Fruit fly (Drosophila melanogaster): ENCODE data around the gene fws.

The fws gene

dm6 chr2L:17449608-17450504 lies 31.0 kb downstream of the fws start, which contains the start of gene dl (continued):
- TF ChIP-seq klu (GFP tag; IDR thresholded peaks at IDR 0.05) (no peak), wdn (GFP tag; IDR thresholded peaks at IDR 0.05) (no peak), disco-r (GFP tag; optimal IDR thresholded peaks at IDR 0.05) (no peak), her (GFP tag; optimal IDR thresholded peaks at IDR 0.05) (no peak), gcm2 (GFP tag; optimal IDR thresholded peaks at IDR 0.05) (no peak), Asciz (GFP tag; optimal IDR thresholded peaks at IDR 0.05) (peak; percentile 5), CG4730 (GFP tag; IDR thresholded peaks at IDR 0.05) (no peak), psq (GFP tag; optimal IDR thresholded peaks at IDR 0.05) (no peak), fru (optimal IDR thresholded peaks at IDR 0.05) (no peak), Hr51 (GFP tag; optimal IDR thresholded peaks at IDR 0.05) (no peak), Hey (tag; optimal IDR thresholded peaks at IDR 0.05) (no peak), B-H2 (GFP tag; optimal IDR thresholded peaks at IDR 0.05) (no peak), unpg (GFP tag; optimal IDR thresholded peaks at IDR 0.05) (no peak), Nf-YB (GFP tag; optimal IDR thresholded peaks at IDR 0.05) (no peak), Taf1 (GFP tag; IDR thresholded peaks at IDR 0.05) (no peak), ci (GFP tag; IDR thresholded peaks at IDR 0.05) (peak; percentile 53; the same call in 2 of the 3 replicates), bab2 (GFP tag; optimal IDR thresholded peaks at IDR 0.05) (no peak), CG4707 (GFP tag; optimal IDR thresholded peaks at IDR 0.05) (no peak), Opbp (GFP tag; IDR thresholded peaks at IDR 0.05; ENCODE audit: partially characterized antibody) (no peak), MESR4 (GFP tag; optimal IDR thresholded peaks at IDR 0.05) (no peak), eve (GFP tag; optimal IDR thresholded peaks at IDR 0.05) (peak in 1 of 2 experiments; percentile 83), CG3281 (GFP tag; optimal IDR thresholded peaks at IDR 0.05) (no peak), CG15011 (GFP tag; optimal IDR thresholded peaks at IDR 0.05) (no peak), E2f2 (GFP tag; IDR thresholded peaks at IDR 0.05) (no peak), CG3847 (GFP tag; IDR thresholded peaks at IDR 0.05) (no peak), BEAF-32 (GFP tag; optimal IDR thresholded peaks at IDR 0.05) (peak; percentile 4), Fer1 (GFP tag; optimal IDR thresholded peaks at IDR 0.05) (no peak), CG1602 (GFP tag; optimal IDR thresholded peaks at IDR 0.05) (no peak), CG8388 (GFP tag; optimal IDR thresholded peaks at IDR 0.05) (no peak), phol (tag; optimal IDR thresholded peaks at IDR 0.05) (no peak), CG7963 (GFP tag; IDR thresholded peaks at IDR 0.05; ENCODE audit: partially characterized antibody) (no peak), ash1 (GFP tag; optimal IDR thresholded peaks at IDR 0.05) (no peak), p53 (GFP tag; optimal IDR thresholded peaks at IDR 0.05) (no peak), E2f1 (GFP tag; IDR thresholded peaks at IDR 0.05) (no peak; the same call in 1 of the 2 replicates), CG12104 (GFP tag; optimal IDR thresholded peaks at IDR 0.05) (no peak), CG2875 (GFP tag; optimal IDR thresholded peaks at IDR 0.05) (no peak), CG9437 (GFP tag; optimal IDR thresholded peaks at IDR 0.05) (no peak), exex (tag; optimal IDR thresholded peaks at IDR 0.05) (peak; percentile 95), CG17802 (tag; optimal IDR thresholded peaks at IDR 0.05) (no peak), tx (GFP tag; optimal IDR thresholded peaks at IDR 0.05) (no peak), CG17568 (GFP tag; optimal IDR thresholded peaks at IDR 0.05) (peak; percentile 5), CG2889 (GFP tag; IDR thresholded peaks at IDR 0.05) (no peak), CG2712 (tag; optimal IDR thresholded peaks at IDR 0.05) (no peak), CG4820 (GFP tag; optimal IDR thresholded peaks at IDR 0.05) (no peak), sr (GFP tag; IDR thresholded peaks at IDR 0.05) (no peak; the same call in 2 of the 3 replicates), CG14965 (GFP tag; optimal IDR thresholded peaks at IDR 0.05; ENCODE audit: borderline replicate concordance) (no peak), CG1233 (GFP tag; optimal IDR thresholded peaks at IDR 0.05) (no peak), Chrac-16 (GFP tag; optimal IDR thresholded peaks at IDR 0.05) (no peak), insv (GFP tag; optimal IDR thresholded peaks at IDR 0.05) (no peak)

Measured in whole organism, embryonic.